Worm (Caenorhabditis elegans): ENCODE results near the gene dot-1.4.

dot-1.4 gene

DNA sequence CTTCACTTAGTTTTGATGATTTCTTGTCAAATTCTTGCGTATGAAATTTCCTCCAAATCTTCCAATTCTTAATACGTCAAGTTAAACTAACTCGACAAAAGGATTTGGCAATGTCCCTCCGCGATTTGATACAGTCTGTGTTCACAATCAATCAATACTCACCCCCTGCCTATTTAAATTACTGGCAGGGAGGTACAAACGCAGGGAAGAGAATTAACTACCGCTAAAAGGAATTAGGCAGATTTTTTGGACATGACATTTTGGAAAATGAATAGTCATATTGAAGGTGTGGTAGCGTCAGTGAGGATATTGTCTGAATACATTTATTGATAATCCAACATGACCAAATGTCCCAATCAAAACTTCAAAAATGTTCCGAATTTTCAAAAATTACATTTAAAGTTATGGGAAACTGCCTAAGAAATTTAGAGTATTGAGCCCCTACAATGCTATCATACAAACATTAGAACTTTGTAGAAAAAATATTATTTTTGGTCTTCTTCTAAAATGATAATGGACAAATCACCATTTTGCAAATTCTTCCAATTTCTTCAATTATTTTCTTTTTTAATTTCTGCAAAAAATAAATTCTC, 6.0 kb upstream of the dot-1.4 start (continued):
- TF ChIP-seq lin-13 (GFP tag; optimal IDR thresholded peaks at IDR 0.05) (peak; percentile 99), nhr-12 (tag; optimal IDR thresholded peaks at IDR 0.05) (peak; percentile 70), egl-27 (tag; optimal IDR thresholded peaks at IDR 0.05) (peak; percentile 99), Y55F3AM.14 (GFP tag; optimal IDR thresholded peaks at IDR 0.05) (peak; percentile 92), unc-39 (tag; optimal IDR thresholded peaks at IDR 0.05) (peak; percentile 89), aly-2 (tag; optimal IDR thresholded peaks at IDR 0.05) (no peak), dmd-4 (tag; optimal IDR thresholded peaks at IDR 0.05) (peak; percentile 75), snpc-4 (tag; optimal IDR thresholded peaks at IDR 0.05) (peak; percentile 91), sma-9 (GFP tag; optimal IDR thresholded peaks at IDR 0.05) (peak; percentile 99), sma-9 (tag; optimal IDR thresholded peaks at IDR 0.05) (no peak), sem-4 (tag; optimal IDR thresholded peaks at IDR 0.05) (peak; percentile 97), nhr-23 (tag; optimal IDR thresholded peaks at IDR 0.05) (no peak), nhr-237 (tag; optimal IDR thresholded peaks at IDR 0.05) (peak; percentile 96), nhr-11 (tag; optimal IDR thresholded peaks at IDR 0.05) (peak; percentile 62), lsy-2 (tag; optimal IDR thresholded peaks at IDR 0.05) (peak; percentile 95 to 97), zag-1 (tag; optimal IDR thresholded peaks at IDR 0.05) (peak; percentile 96), mab-5 (tag; optimal IDR thresholded peaks at IDR 0.05) (peak; percentile 98), elt-3 (tag; optimal IDR thresholded peaks at IDR 0.05) (peak; percentile 77), nhr-10 (tag; optimal IDR thresholded peaks at IDR 0.05) (peak; percentile 99), skn-1 (tag; optimal IDR thresholded peaks at IDR 0.05) (peak; percentile 98), fos-1 (tag; optimal IDR thresholded peaks at IDR 0.05) (peak; percentile 98), unc-55 (GFP tag; optimal IDR thresholded peaks at IDR 0.05) (peak; percentile 99)

DNA sequence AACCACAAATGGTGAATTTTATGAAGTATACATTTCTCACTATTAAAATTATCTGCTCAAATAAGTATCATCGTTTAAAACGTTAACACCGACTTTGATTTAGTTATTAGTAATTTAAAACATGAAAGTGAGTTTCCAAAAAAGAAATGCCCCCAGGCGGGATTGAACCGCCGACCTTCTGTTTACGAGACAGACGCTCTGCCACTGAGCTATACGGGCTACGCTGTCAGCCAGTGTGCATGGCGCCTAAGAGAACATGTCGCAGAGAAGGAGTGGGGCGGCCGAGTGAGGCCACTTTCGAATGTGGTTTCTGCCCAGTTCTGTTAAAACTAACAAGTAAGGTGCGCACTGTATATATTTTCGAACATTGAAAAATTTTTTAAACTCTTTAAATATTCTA, 3.5 kb upstream of the dot-1.4 start:
- no peak for TF ChIP-seq unc-39 (tag; optimal IDR thresholded peaks at IDR 0.05)
- peak; percentile 36 for TF ChIP-seq sma-3 (GFP tag; optimal IDR thresholded peaks at IDR 0.05)
- no peak for TF ChIP-seq ama-1 (optimal IDR thresholded peaks at IDR 0.05)
- peak in 1 of 2 experiments; percentile 24 for TF ChIP-seq lsy-2 (tag; optimal IDR thresholded peaks at IDR 0.05)
- TF ChIP-seq fos-1 (tag; optimal IDR thresholded peaks at IDR 0.05), result peak; percentile 21
- TF ChIP-seq zag-1 (tag; optimal IDR thresholded peaks at IDR 0.05), result peak; percentile 27
- TF ChIP-seq F13H6.1 (tag; optimal IDR thresholded peaks at IDR 0.05), result peak; percentile 30
- TF ChIP-seq mbf-1 (tag; optimal IDR thresholded peaks at IDR 0.05), result no peak
- no peak for TF ChIP-seq peb-1 (tag; optimal IDR thresholded peaks at IDR 0.05)
- no peak for TF ChIP-seq unc-62 (GFP tag; optimal IDR thresholded peaks at IDR 0.05)
- no peak for TF ChIP-seq nhr-6 (tag; optimal IDR thresholded peaks at IDR 0.05)
- TF ChIP-seq lin-13 (GFP tag; optimal IDR thresholded peaks at IDR 0.05), result peak; percentile 53
- no peak for TF ChIP-seq skn-1 (tag; optimal IDR thresholded peaks at IDR 0.05)
- no peak for TF ChIP-seq mab-5 (tag; optimal IDR thresholded peaks at IDR 0.05)
- TF ChIP-seq mdl-1 (tag; optimal IDR thresholded peaks at IDR 0.05), result peak in 1 of 2 experiments; percentile 4
- TF ChIP-seq ztf-1 (GFP tag; conservative IDR thresholded peaks at IDR 0.05), result no peak
- no peak for TF ChIP-seq lin-39 (tag; optimal IDR thresholded peaks at IDR 0.05)
- no peak for TF ChIP-seq ceh-82 (tag; optimal IDR thresholded peaks at IDR 0.05)
- TF ChIP-seq C34F6.9 (tag; optimal IDR thresholded peaks at IDR 0.05), result peak; percentile 7
- TF ChIP-seq nhr-77 (tag; optimal IDR thresholded peaks at IDR 0.05), result no peak
- TF ChIP-seq nhr-12 (tag; optimal IDR thresholded peaks at IDR 0.05), result no peak
- no peak for TF ChIP-seq aly-2 (tag; optimal IDR thresholded peaks at IDR 0.05)
- TF ChIP-seq snpc-4 (tag; optimal IDR thresholded peaks at IDR 0.05), result no peak
- no peak for TF ChIP-seq sem-4 (tag; optimal IDR thresholded peaks at IDR 0.05)
- TF ChIP-seq R02D3.7 (tag; optimal IDR thresholded peaks at IDR 0.05), result no peak
- TF ChIP-seq alr-1 (tag; optimal IDR thresholded peaks at IDR 0.05), result no peak
- TF ChIP-seq nhr-129 (tag; optimal IDR thresholded peaks at IDR 0.05), result peak; percentile 58
- no peak for TF ChIP-seq nhr-11 (tag; optimal IDR thresholded peaks at IDR 0.05)
- TF ChIP-seq lin-11 (tag; optimal IDR thresholded peaks at IDR 0.05), result peak; percentile 43
- TF ChIP-seq nhr-237 (tag; optimal IDR thresholded peaks at IDR 0.05), result no peak
- TF ChIP-seq elt-1 (tag; optimal IDR thresholded peaks at IDR 0.05), result no peak
- TF ChIP-seq ztf-11 (tag; optimal IDR thresholded peaks at IDR 0.05), result no peak
- no peak for TF ChIP-seq blmp-1 (tag; optimal IDR thresholded peaks at IDR 0.05; ENCODE audit: insufficient read depth)
- TF ChIP-seq nhr-10 (tag; optimal IDR thresholded peaks at IDR 0.05), result no peak
- no peak for TF ChIP-seq nhr-23 (tag; optimal IDR thresholded peaks at IDR 0.05)
- no peak for TF ChIP-seq dmd-4 (tag; optimal IDR thresholded peaks at IDR 0.05)
- no peak for TF ChIP-seq gmeb-1 (tag; optimal IDR thresholded peaks at IDR 0.05)
- peak; percentile 20 for TF ChIP-seq egl-27 (tag; optimal IDR thresholded peaks at IDR 0.05)
- TF ChIP-seq ztf-4 (tag; optimal IDR thresholded peaks at IDR 0.05), result no peak
- no peak for TF ChIP-seq ZK546.5 (tag; optimal IDR thresholded peaks at IDR 0.05)
- no peak for TF ChIP-seq ceh-16 (tag; optimal IDR thresholded peaks at IDR 0.05)
- peak; percentile 60 for TF ChIP-seq sma-9 (GFP tag; optimal IDR thresholded peaks at IDR 0.05)
- no peak for TF ChIP-seq sma-9 (tag; optimal IDR thresholded peaks at IDR 0.05)
- TF ChIP-seq Y55F3AM.14 (GFP tag; optimal IDR thresholded peaks at IDR 0.05), result no peak
- peak; percentile 26 for TF ChIP-seq crh-2 (tag; optimal IDR thresholded peaks at IDR 0.05)
- TF ChIP-seq unc-55 (GFP tag; optimal IDR thresholded peaks at IDR 0.05), result peak; percentile 48
- no peak for TF ChIP-seq nhr-25 (tag; optimal IDR thresholded peaks at IDR 0.05)
- no peak for TF ChIP-seq elt-3 (tag; optimal IDR thresholded peaks at IDR 0.05)
- peak; percentile 36 for TF ChIP-seq nhr-21 (tag; optimal IDR thresholded peaks at IDR 0.05)

Data from whole organism, L2 larva.